Worm (Caenorhabditis elegans) whole organism, L4 larva: Measurements from ENCODE around the gene srw-40.

Experiments
- D1046.2 ChIP-seq: fragments of 200-800 bp; sonication (Bioruptor generic); IDR thresholded peaks from 2 replicates; pipeline ENCODE4 v1.3.6; 2022; ENCODE audit warnings: missing genetic modification characterization, missing compliant biosample characterization
- F26F4.8 ChIP-seq: fragments of 200-800 bp; sonication (Bioruptor generic); conservative IDR thresholded peaks from 2 replicates; pipeline ENCODE4 v1.3.6; 2022; ENCODE audit warnings: missing genetic modification characterization, missing compliant biosample characterization
- Y5F2A.4 ChIP-seq: fragments of 200-800 bp; sonication (Bioruptor generic); optimal IDR thresholded peaks from 2 replicates; lab custom pipeline; 2018; ENCODE audit warnings: mild to moderate bottlenecking, missing genetic modification characterization, missing compliant biosample characterization
- aly-2 ChIP-seq: sonication (generic microtip); optimal IDR thresholded peaks from 2 replicates; lab custom pipeline; 2018; ENCODE audit warnings: missing biosample characterization, missing genetic modification characterization
- ceh-20 ChIP-seq: fragments of 200-800 bp; sonication (Bioruptor generic); IDR thresholded peaks from 2 replicates; pipeline ENCODE4 v1.3.6; 2022; ENCODE audit warnings: missing genetic modification reagents, missing genetic modification characterization, missing compliant biosample characterization
- ceh-28 ChIP-seq: fragments of 150-350 bp; optimal IDR thresholded peaks from 2 replicates; lab custom pipeline; 2014; ENCODE audit warnings: missing biosample characterization, missing genetic modification reagents, missing genetic modification characterization
- daf-16 ChIP-seq, 3 experiments: sonication (generic microtip); optimal IDR thresholded peaks; 2 replicates each; lab custom pipeline; 2016 to 2017; ENCODE audit warnings: missing genetic modification characterization in 3 of 3, missing genetic modification reagents in 3 of 3, mild to moderate bottlenecking in 2 of 3, missing compliant biosample characterization in 2 of 3, missing biosample characterization in 1 of 3, moderate library complexity in 1 of 3
- daf-19 ChIP-seq: fragments of 200-800 bp; sonication (Bioruptor generic); conservative IDR thresholded peaks from 2 replicates; pipeline ENCODE4 v1.3.6; 2022; ENCODE audit warnings: missing genetic modification characterization, missing compliant biosample characterization
- daf-8 ChIP-seq: fragments of 200-800 bp; sonication (Bioruptor generic); IDR thresholded peaks from 2 replicates; pipeline ENCODE4 v1.3.6; 2022; ENCODE audit warnings: missing genetic modification characterization, missing compliant biosample characterization
- dmd-6 ChIP-seq: fragments of 200-800 bp; sonication (Bioruptor generic); IDR thresholded peaks from 2 replicates; pipeline ENCODE4 v1.3.6; 2022; ENCODE audit warnings: missing genetic modification reagents, missing genetic modification characterization, missing compliant biosample characterization
- dpl-1 ChIP-seq: fragments of 150-350 bp; optimal IDR thresholded peaks from 2 replicates; lab custom pipeline; 2014; ENCODE audit warnings: missing biosample characterization, missing genetic modification reagents, missing genetic modification characterization
- dve-1 ChIP-seq: sonication (generic microtip); optimal IDR thresholded peaks from 2 replicates; lab custom pipeline; 2017; ENCODE audit warnings: antibody characterized with exemption, mild to moderate bottlenecking, missing genetic modification characterization, missing compliant biosample characterization; ENCODE audit not compliant: insufficient read depth
- egl-27 ChIP-seq: sonication (generic microtip); optimal IDR thresholded peaks from 3 replicates; lab custom pipeline; 2017; ENCODE audit warnings: missing biosample characterization, missing genetic modification reagents, missing genetic modification characterization
- fos-1 ChIP-seq: fragments of 150-350 bp; optimal IDR thresholded peaks from 2 replicates; lab custom pipeline; 2014; ENCODE audit warnings: missing biosample characterization, missing genetic modification characterization
- hif-1 ChIP-seq, 2 experiments: sonication (generic microtip); optimal IDR thresholded peaks; 2 replicates each; lab custom pipeline; 2016 to 2017; ENCODE audit warnings: missing compliant biosample characterization in 2 of 2, missing genetic modification characterization in 2 of 2, missing genetic modification reagents in 2 of 2, missing genotype in 2 of 2, mild to moderate bottlenecking in 1 of 2
- hlh-30 ChIP-seq: sonication (generic microtip); optimal IDR thresholded peaks from 2 replicates; lab custom pipeline; 2017; ENCODE audit warnings: antibody characterized with exemption, mild to moderate bottlenecking, missing genetic modification characterization, missing compliant biosample characterization; ENCODE audit not compliant: insufficient read depth
- hmg-1.1 ChIP-seq: fragments of 200-800 bp; sonication (Bioruptor generic); IDR thresholded peaks from 2 replicates; pipeline ENCODE4 v1.3.6; 2022; ENCODE audit warnings: missing genetic modification reagents, missing genetic modification characterization, missing compliant biosample characterization
- jun-1 ChIP-seq: fragments of 150-350 bp; optimal IDR thresholded peaks from 2 replicates; lab custom pipeline; 2014; ENCODE audit warnings: missing biosample characterization, missing genetic modification reagents, missing genetic modification characterization
- lin-15B ChIP-seq: fragments of 150-350 bp; sonication (generic microtip); optimal IDR thresholded peaks from 3 replicates; lab custom pipeline; 2014; ENCODE audit warnings: missing biosample characterization, missing genetic modification characterization
- lin-29 ChIP-seq: fragments of 200-800 bp; sonication (Bioruptor generic); IDR thresholded peaks from 2 replicates; pipeline ENCODE4 v1.3.6; 2022; ENCODE audit warnings: missing genetic modification reagents, missing genetic modification characterization, missing compliant biosample characterization
- lin-38 ChIP-seq: fragments of 200-800 bp; sonication (Bioruptor generic); IDR thresholded peaks from 2 replicates; pipeline ENCODE4 v1.3.6; 2022; ENCODE audit warnings: missing genetic modification reagents, missing genetic modification characterization, missing compliant biosample characterization
- lin-39 ChIP-seq: fragments of 150-350 bp; optimal IDR thresholded peaks from 2 replicates; lab custom pipeline; 2014; ENCODE audit warnings: missing biosample characterization, missing genetic modification reagents, missing genetic modification characterization
- lir-3 ChIP-seq: sonication (generic microtip); optimal IDR thresholded peaks from 2 replicates; lab custom pipeline; 2016; ENCODE audit warnings: mild to moderate bottlenecking, missing genetic modification characterization, missing compliant biosample characterization
- madf-9 ChIP-seq: fragments of 200-800 bp; sonication (Bioruptor generic); conservative IDR thresholded peaks from 2 replicates; pipeline ENCODE4 v1.3.6; 2022; ENCODE audit warnings: missing genetic modification reagents, missing genetic modification characterization, missing compliant biosample characterization
- mdt-29 ChIP-seq: fragments of 200-800 bp; sonication (Bioruptor generic); IDR thresholded peaks from 2 replicates; pipeline ENCODE4 v1.3.6; 2022; ENCODE audit warnings: missing genetic modification reagents, missing genetic modification characterization, missing compliant biosample characterization
- nhr-237 ChIP-seq: sonication (generic microtip); optimal IDR thresholded peaks from 2 replicates; lab custom pipeline; 2017; ENCODE audit warnings: missing biosample characterization, missing genetic modification characterization
- pqm-1 ChIP-seq: sonication (generic microtip); optimal IDR thresholded peaks from 2 replicates; lab custom pipeline; 2017; ENCODE audit warnings: missing biosample characterization, missing genetic modification characterization
- set-16 ChIP-seq: fragments of 200-800 bp; sonication (Bioruptor generic); IDR thresholded peaks from 2 replicates; pipeline ENCODE4 v1.3.6; 2022; ENCODE audit warnings: missing genetic modification reagents, missing genetic modification characterization, missing compliant biosample characterization
- skn-1 ChIP-seq: fragments of 150-350 bp; optimal IDR thresholded peaks from 2 replicates; lab custom pipeline; 2014; ENCODE audit warnings: missing biosample characterization, missing genetic modification characterization
- snpc-1.2 ChIP-seq: fragments of 200-800 bp; sonication (Bioruptor generic); IDR thresholded peaks from 2 replicates; pipeline ENCODE4 v1.3.6; 2022; ENCODE audit warnings: missing genetic modification reagents, missing genetic modification characterization, missing compliant biosample characterization
- tag-97 ChIP-seq: fragments of 200-800 bp; sonication (Bioruptor generic); IDR thresholded peaks from 2 replicates; pipeline ENCODE4 v1.3.6; 2022; ENCODE audit warnings: missing genetic modification characterization, missing compliant biosample characterization
- unc-130 ChIP-seq: sonication (generic microtip); optimal IDR thresholded peaks from 2 replicates; lab custom pipeline; 2016; ENCODE audit warnings: missing genetic modification reagents, missing genetic modification characterization, missing compliant biosample characterization
- unc-39 ChIP-seq: sonication (generic microtip); optimal IDR thresholded peaks from 2 replicates; lab custom pipeline; 2017; ENCODE audit warnings: missing biosample characterization, missing genetic modification characterization
- unc-62 ChIP-seq, 3 experiments: fragments of 150-350 bp in 1 of 3; sonication (generic microtip); optimal IDR thresholded peaks in 2 of 3; peaks in 1 of 3; 1 replicate in 1 of 3; 2 replicates in 2 of 3; lab custom pipeline; 2014 to 2017; ENCODE audit warnings: missing biosample characterization in 3 of 3, missing genetic modification characterization in 3 of 3, missing genetic modification reagents in 3 of 3, missing genotype in 1 of 3
- vab-7 ChIP-seq: fragments of 200-800 bp; sonication (Bioruptor generic); IDR thresholded peaks from 2 replicates; pipeline ENCODE4 v1.3.6; 2022; ENCODE audit warnings: missing genetic modification reagents, missing genetic modification characterization, missing compliant biosample characterization
- zfp-2 ChIP-seq: sonication (generic microtip); optimal IDR thresholded peaks from 2 replicates; lab custom pipeline; 2016; ENCODE audit warnings: mild to moderate bottlenecking, missing genetic modification characterization, missing compliant biosample characterization
- zfp-3 ChIP-seq: fragments of 200-800 bp; sonication (Bioruptor generic); conservative IDR thresholded peaks from 2 replicates; pipeline ENCODE4 v1.3.6; 2022; ENCODE audit warnings: missing genetic modification reagents, missing genetic modification characterization, missing compliant biosample characterization
- zip-2 ChIP-seq: fragments of 150-350 bp; optimal IDR thresholded peaks from 2 replicates; lab custom pipeline; 2014; ENCODE audit warnings: missing biosample characterization, missing genetic modification characterization
- ztf-7 ChIP-seq: fragments of 150-350 bp; optimal IDR thresholded peaks from 2 replicates; lab custom pipeline; 2014; ENCODE audit warnings: missing biosample characterization, missing genetic modification characterization

The srw-40 gene

DNA sequence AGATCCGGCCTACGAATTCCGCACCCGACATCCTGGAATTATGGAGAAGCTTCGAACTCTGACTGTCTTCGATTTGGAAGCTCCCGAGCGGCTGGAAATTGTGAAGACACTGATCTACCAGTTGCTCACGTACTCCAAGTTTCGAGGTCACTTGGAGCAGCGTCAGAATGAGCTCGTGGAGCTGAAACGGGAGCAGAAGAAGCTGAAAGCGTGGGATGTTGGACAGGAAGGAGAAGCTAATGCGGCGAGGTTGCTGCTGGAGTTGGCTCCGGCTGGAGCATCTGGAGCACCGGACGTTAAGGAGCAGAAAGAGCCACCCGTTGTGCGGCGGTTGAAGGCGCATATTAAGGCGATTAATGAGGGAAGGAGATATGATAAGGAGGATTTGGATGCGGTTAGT, 28.4 kb upstream of the srw-40 start:
- TF ChIP-seq unc-62 (GFP tag; optimal IDR thresholded peaks at IDR 0.05 in 1 of 2; lab: Kevin White, UChicago) (peak in 1 of 2 experiments; percentile 2), unc-62 (tag; optimal IDR thresholded peaks at IDR 0.05; lab: Kevin White, UChicago) (no peak), madf-9 (GFP tag; lab: Robert Waterston, UW) (no peak), set-16 (peak; percentile 81), aly-2 (no peak), ztf-7 (tag; lab: Kevin White, UChicago) (no peak)

DNA sequence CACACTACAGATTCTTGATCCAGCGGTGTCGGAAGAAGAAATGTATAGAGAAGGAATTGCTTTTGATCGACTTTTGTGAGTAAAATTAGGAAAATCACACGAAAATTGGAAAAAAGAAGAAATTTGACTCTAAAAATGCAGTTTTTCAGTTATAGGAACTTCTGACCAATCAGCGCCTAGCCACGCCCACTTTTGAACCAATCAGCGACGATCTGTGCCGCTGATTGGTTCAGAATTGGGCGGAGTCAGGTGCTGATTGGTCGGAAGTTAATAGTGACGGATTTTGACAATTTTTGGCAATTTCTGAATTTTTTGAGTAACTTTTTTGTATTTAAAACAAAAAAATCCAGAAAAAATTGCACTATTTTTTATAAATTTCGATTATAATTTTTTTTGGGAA, 25.6 kb upstream of the srw-40 start:
- TF ChIP-seq jun-1 (tag; lab: Kevin White, UChicago) (no peak), lin-15B (tag; lab: Kevin White, UChicago) (no peak), unc-130 (GFP tag; lab: Kevin White, UChicago) (no peak), mdt-29 (GFP tag; lab: Robert Waterston, UW) (no peak), unc-39 (tag; lab: Kevin White, UChicago) (no peak), vab-7 (no peak)

DNA sequence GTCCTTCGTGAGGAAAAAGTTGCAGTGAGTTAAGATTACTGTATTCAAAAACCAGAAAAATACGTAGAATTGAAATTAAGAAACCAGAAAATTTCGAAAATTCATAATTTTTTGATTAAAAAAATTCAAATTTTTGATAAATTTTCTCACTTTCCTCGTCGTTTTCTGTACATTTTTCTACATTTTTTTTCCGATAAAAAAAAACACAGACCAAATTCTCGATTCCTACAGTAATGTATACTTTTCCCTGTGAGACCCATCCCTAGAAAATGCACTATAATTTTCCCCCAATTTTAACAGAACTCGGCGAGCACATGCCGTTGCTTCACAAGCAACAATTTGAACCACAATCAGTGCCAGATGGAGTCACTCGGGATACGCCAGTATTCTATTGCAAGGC, 24.0 kb upstream of the srw-40 start, which contains the start of gene athp-2:
TSS of gene athp-2 (plus strand) at position 301 of the 400 bp plus-strand sequence.
- TF ChIP-seq zfp-3 (GFP tag; lab: Robert Waterston, UW): no peak
- TF ChIP-seq set-16: no peak
- TF ChIP-seq F26F4.8 (GFP tag; lab: Robert Waterston, UW): no peak
- no peak for TF ChIP-seq mdt-29 (GFP tag; lab: Robert Waterston, UW)
- TF ChIP-seq zip-2 (tag; lab: Kevin White, UChicago): no peak
- TF ChIP-seq ceh-20 (GFP tag; lab: Robert Waterston, UW): no peak
- no peak for TF ChIP-seq dve-1 (tag; lab: Kevin White, UChicago)
- TF ChIP-seq nhr-237 (tag; lab: Kevin White, UChicago): no peak
- TF ChIP-seq hif-1 (tag; optimal IDR thresholded peaks at IDR 0.05; lab: Kevin White, UChicago): no peak
- no peak for TF ChIP-seq tag-97 (GFP tag; lab: Robert Waterston, UW)
- TF ChIP-seq pqm-1 (tag; lab: Kevin White, UChicago): no peak
- no peak for TF ChIP-seq daf-19 (GFP tag; lab: Robert Waterston, UW)
- no peak for TF ChIP-seq aly-2
- TF ChIP-seq lin-39 (tag; lab: Kevin White, UChicago): no peak
- TF ChIP-seq lin-29: no peak
- no peak for TF ChIP-seq skn-1 (tag; lab: Kevin White, UChicago)
- TF ChIP-seq jun-1 (tag; lab: Kevin White, UChicago): no peak
- TF ChIP-seq madf-9 (GFP tag; lab: Robert Waterston, UW): no peak
- TF ChIP-seq snpc-1.2: no peak
- TF ChIP-seq fos-1 (tag; lab: Kevin White, UChicago): no peak

DNA sequence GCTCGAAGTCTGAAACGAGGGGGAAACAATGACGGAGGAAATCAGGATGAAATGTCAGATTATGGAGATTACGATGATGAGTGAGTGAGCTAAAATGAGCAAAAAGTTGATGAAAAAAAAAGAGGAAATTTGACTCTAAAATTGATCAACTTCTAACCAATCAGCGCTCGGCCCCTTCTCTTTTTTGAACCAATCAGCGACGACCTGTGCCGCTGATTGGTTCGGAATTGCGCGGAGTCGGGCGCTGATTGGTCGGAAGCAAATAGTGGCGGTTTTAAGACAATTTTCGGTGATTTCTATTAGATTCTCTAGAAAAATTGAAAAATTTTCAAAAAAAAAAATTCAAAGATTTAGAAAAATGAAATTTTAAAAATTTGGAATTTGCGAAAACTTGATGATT, 21.8 kb upstream of the srw-40 start:
- TF ChIP-seq lin-38 (GFP tag; lab: Robert Waterston, UW) (no peak), dpl-1 (no peak), pqm-1 (tag; lab: Kevin White, UChicago) (no peak), egl-27 (tag; lab: Kevin White, UChicago) (no peak), lir-3 (no peak), Y5F2A.4 (GFP tag; lab: Kevin White, UChicago) (no peak), daf-16 (GFP tag; optimal IDR thresholded peaks at IDR 0.05; lab: Kevin White, UChicago) (no peak), daf-16 (tag; optimal IDR thresholded peaks at IDR 0.05; lab: Kevin White, UChicago) (no peak), ceh-28 (tag; lab: Kevin White, UChicago) (no peak), jun-1 (tag; lab: Kevin White, UChicago) (no peak), hmg-1.1 (GFP tag; lab: Robert Waterston, UW) (no peak), hlh-30 (tag; lab: Kevin White, UChicago) (no peak), aly-2 (no peak), dmd-6 (GFP tag; lab: Robert Waterston, UW) (no peak), set-16 (no peak), zfp-2 (tag; lab: Kevin White, UChicago) (no peak), zfp-3 (GFP tag; lab: Robert Waterston, UW) (no peak), nhr-237 (tag; lab: Kevin White, UChicago) (no peak), daf-8 (no peak), mdt-29 (GFP tag; lab: Robert Waterston, UW) (no peak), D1046.2 (GFP tag; lab: Robert Waterston, UW) (no peak)
